Fruit fly (Drosophila melanogaster): ENCODE measurements around the gene CG15143.

Gene CG15143

dm6 chr2L:17558111-17558773 lies 33.9 kb upstream of the CG15143 start (continued):
- TF ChIP-seq pdm3 (GFP tag; optimal IDR thresholded peaks at IDR 0.05) (no peak), CG6276 (GFP tag; optimal IDR thresholded peaks at IDR 0.05) (no peak), CG11762 (GFP tag; optimal IDR thresholded peaks at IDR 0.05; ENCODE audit: insufficient read depth) (no peak), Gug (GFP tag; IDR thresholded peaks at IDR 0.05) (no peak), CG32006 (GFP tag; optimal IDR thresholded peaks at IDR 0.05) (peak; percentile 41), CG6808 (GFP tag; optimal IDR thresholded peaks at IDR 0.05) (no peak), CG34406 (GFP tag; optimal IDR thresholded peaks at IDR 0.05) (peak; percentile 15), fkh (GFP tag; optimal IDR thresholded peaks at IDR 0.05) (no peak)

dm6 chr2L:17555665-17556064 lies 31.3 kb upstream of the CG15143 start, which contains the start of gene CG7094:
Gene CG7094 (minus strand): TSS chr2L:17555765.
- TF ChIP-seq CG3032 (tag; optimal IDR thresholded peaks at IDR 0.05) (no peak), svp (GFP tag) (peak; percentile 10), Blimp-1 (GFP tag; optimal IDR thresholded peaks at IDR 0.05) (no peak)

- TF ChIP-seq CG11902 (GFP tag; optimal IDR thresholded peaks at IDR 0.05): no peak
- TF ChIP-seq Lpt (GFP tag; optimal IDR thresholded peaks at IDR 0.05): no peak
- no peak for TF ChIP-seq CG8119 (GFP tag; IDR thresholded peaks at IDR 0.05)
- no peak for TF ChIP-seq CG9139 (GFP tag; optimal IDR thresholded peaks at IDR 0.05)
- TF ChIP-seq vri (GFP tag; optimal IDR thresholded peaks at IDR 0.05): no peak
- no peak for TF ChIP-seq svp (GFP tag)
- no peak for TF ChIP-seq topi (GFP tag; optimal IDR thresholded peaks at IDR 0.05)
- TF ChIP-seq CG10631 (GFP tag; optimal IDR thresholded peaks at IDR 0.05): no peak
- no peak for TF ChIP-seq CG11294 (GFP tag; IDR thresholded peaks at IDR 0.05)
- TF ChIP-seq fkh (GFP tag; optimal IDR thresholded peaks at IDR 0.05): no peak
- TF ChIP-seq Ets21C (GFP tag; optimal IDR thresholded peaks at IDR 0.05): no peak
- TF ChIP-seq Met (GFP tag; optimal IDR thresholded peaks at IDR 0.05): no peak
- TF ChIP-seq net (GFP tag; optimal IDR thresholded peaks at IDR 0.05): no peak
- TF ChIP-seq Smox (GFP tag; optimal IDR thresholded peaks at IDR 0.05): no peak
- no peak for TF ChIP-seq CG6163 (GFP tag; IDR thresholded peaks at IDR 0.05)
These were observed 18.4 kb upstream of the CG15143 start for dm6 chr2L:17542661-17543278.

- TF ChIP-seq cyc (GFP tag; optimal IDR thresholded peaks at IDR 0.05): no peak
- no peak for TF ChIP-seq Blimp-1 (GFP tag; optimal IDR thresholded peaks at IDR 0.05)
- no peak for TF ChIP-seq CG4318 (GFP tag; optimal IDR thresholded peaks at IDR 0.05)
- no peak for TF ChIP-seq CG8319 (GFP tag; optimal IDR thresholded peaks at IDR 0.05)
- TF ChIP-seq acj6 (GFP tag; optimal IDR thresholded peaks at IDR 0.05): no peak
- TF ChIP-seq CG3032 (tag; optimal IDR thresholded peaks at IDR 0.05): no peak
- TF ChIP-seq svp (GFP tag): no peak
- TF ChIP-seq spab (GFP tag; optimal IDR thresholded peaks at IDR 0.05): no peak
- no peak for TF ChIP-seq pdm3 (GFP tag; optimal IDR thresholded peaks at IDR 0.05)
- TF ChIP-seq CG6163 (GFP tag; IDR thresholded peaks at IDR 0.05): no peak
- no peak for TF ChIP-seq Lpt (GFP tag; optimal IDR thresholded peaks at IDR 0.05)
- no peak for TF ChIP-seq CG8632 (GFP tag; optimal IDR thresholded peaks at IDR 0.05)
- no peak for TF ChIP-seq Eip78C (GFP tag)
- TF ChIP-seq CG32006 (GFP tag; optimal IDR thresholded peaks at IDR 0.05): no peak
These were observed 16.8 kb upstream of the CG15143 start for dm6 chr2L:17541106-17541505.

- TF ChIP-seq Sox14 (GFP tag; optimal IDR thresholded peaks at IDR 0.05): no peak
- TF ChIP-seq fd59A (GFP tag; optimal IDR thresholded peaks at IDR 0.05): no peak
- TF ChIP-seq Met (GFP tag; optimal IDR thresholded peaks at IDR 0.05): no peak
- TF ChIP-seq Gug (GFP tag; IDR thresholded peaks at IDR 0.05): no peak
- no peak for TF ChIP-seq svp (GFP tag)
These were observed 9.4 kb upstream of the CG15143 start for dm6 chr2L:17533794-17534193.
